Worm (Caenorhabditis elegans): ENCODE results near the gene set-1.

DNA sequence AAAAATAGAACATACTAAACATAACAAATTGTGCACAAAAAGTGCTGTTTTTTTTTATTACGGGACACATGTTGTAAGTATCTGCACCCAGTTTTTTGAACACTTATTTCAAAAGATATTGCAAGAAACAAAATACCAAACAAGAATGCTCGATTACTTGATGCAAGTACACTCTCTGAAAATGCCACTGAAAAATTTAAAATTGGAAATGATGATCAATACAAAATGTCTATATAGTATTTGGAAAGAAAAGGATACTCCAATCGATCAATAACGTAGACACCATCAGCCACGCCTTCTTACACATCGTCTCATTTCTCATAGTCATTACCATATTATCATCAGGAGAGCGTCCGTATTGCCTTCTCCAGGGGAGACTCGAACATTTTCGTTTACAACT lies 46.0 kb upstream of the set-1 start, which contains the start of gene sdz-15:
- no peak for TF ChIP-seq nhr-10 (tag; optimal IDR thresholded peaks at IDR 0.05)
- TF ChIP-seq sdz-12 (GFP tag; optimal IDR thresholded peaks at IDR 0.05), result no peak
- TF ChIP-seq nhr-111 (GFP tag; optimal IDR thresholded peaks at IDR 0.05), result no peak
- TF ChIP-seq arid-1 (GFP tag; conservative IDR thresholded peaks at IDR 0.05), result no peak
- TF ChIP-seq nhr-237 (tag; optimal IDR thresholded peaks at IDR 0.05), result no peak
- no peak for TF ChIP-seq nhr-41 (GFP tag; IDR thresholded peaks at IDR 0.05)
- no peak for TF ChIP-seq unc-62 (GFP tag; optimal IDR thresholded peaks at IDR 0.05 in 1 of 2)
- no peak for TF ChIP-seq unc-62 (tag; optimal IDR thresholded peaks at IDR 0.05)
- TF ChIP-seq nhr-25 (tag; optimal IDR thresholded peaks at IDR 0.05; ENCODE audit: borderline replicate concordance, insufficient read depth), result no peak
- TF ChIP-seq lin-1 (GFP tag; IDR thresholded peaks at IDR 0.05), result no peak
- TF ChIP-seq ama-1 (optimal IDR thresholded peaks at IDR 0.05), result no peak
- no peak for TF ChIP-seq snpc-4 (tag; optimal IDR thresholded peaks at IDR 0.05)
- no peak for TF ChIP-seq F26F4.8 (GFP tag; conservative IDR thresholded peaks at IDR 0.05)

Data from whole organism, L4 larva.